Worm (Caenorhabditis elegans): ENCODE results near the gene C32B5.13.
A peak's percentile ranks its signal among the peaks of the same experiment; 100 is the strongest.

C32B5.13 gene

ce11 chrII:915780-916179 is 46.1 kb downstream of the C32B5.13 start, which contains the start of gene fbxc-29:
Gene fbxc-29, plus strand, starts transcription at chrII:916080.
- no peak for TF ChIP-seq unc-55 (GFP tag; optimal IDR thresholded peaks at IDR 0.05)
- TF ChIP-seq hlh-6 (tag; optimal IDR thresholded peaks at IDR 0.05), result no peak
- no peak for TF ChIP-seq K09A11.1 (tag; optimal IDR thresholded peaks at IDR 0.05; ENCODE audit: insufficient read depth)
- no peak for TF ChIP-seq ceh-9 (tag; optimal IDR thresholded peaks at IDR 0.05)
- no peak for TF ChIP-seq hlh-8 (tag; optimal IDR thresholded peaks at IDR 0.05)
- no peak for TF ChIP-seq ets-4 (tag; optimal IDR thresholded peaks at IDR 0.05)
- TF ChIP-seq ceh-24 (tag; optimal IDR thresholded peaks at IDR 0.05), result no peak
- no peak for TF ChIP-seq sox-4 (tag; optimal IDR thresholded peaks at IDR 0.05)
- no peak for TF ChIP-seq ceh-6 (GFP tag; optimal IDR thresholded peaks at IDR 0.05)
- TF ChIP-seq pha-4 (tag; optimal IDR thresholded peaks at IDR 0.05), result no peak
- TF ChIP-seq sox-2 (GFP tag; IDR thresholded peaks at IDR 0.05), result no peak
- TF ChIP-seq ceh-22 (tag; optimal IDR thresholded peaks at IDR 0.05), result no peak
- TF ChIP-seq dve-1 (tag; optimal IDR thresholded peaks at IDR 0.05), result no peak
- no peak for TF ChIP-seq elt-4 (tag; optimal IDR thresholded peaks at IDR 0.05)
- TF ChIP-seq ceh-30 (tag; optimal IDR thresholded peaks at IDR 0.05), result no peak
- no peak for TF ChIP-seq che-1 (tag; optimal IDR thresholded peaks at IDR 0.05)
- no peak for TF ChIP-seq tbx-7 (tag; optimal IDR thresholded peaks at IDR 0.05)
- TF ChIP-seq ceh-45 (GFP tag; IDR thresholded peaks at IDR 0.05), result no peak

ce11 chrII:915206-915605 is 46.7 kb downstream of the C32B5.13 start:
- TF ChIP-seq ztf-16 (tag; optimal IDR thresholded peaks at IDR 0.05), result no peak
- no peak for TF ChIP-seq ceh-9 (tag; optimal IDR thresholded peaks at IDR 0.05)
- peak; percentile 70 for TF ChIP-seq pqm-1 (tag; optimal IDR thresholded peaks at IDR 0.05)
- peak; percentile 100 for TF ChIP-seq elt-2 (tag; optimal IDR thresholded peaks at IDR 0.05)
- TF ChIP-seq gmeb-2 (tag; optimal IDR thresholded peaks at IDR 0.05), result no peak
- TF ChIP-seq dve-1 (tag; optimal IDR thresholded peaks at IDR 0.05), result peak; percentile 41
- no peak for TF ChIP-seq ceh-6 (GFP tag; optimal IDR thresholded peaks at IDR 0.05)

ce11 chrII:913222-913722 is 48.6 kb downstream of the C32B5.13 start, which contains the start of gene fbxc-33:
Gene fbxc-33, plus strand, starts transcription at chrII:913672.
- TF ChIP-seq ceh-22 (tag; optimal IDR thresholded peaks at IDR 0.05) (no peak), ceh-14 (tag; optimal IDR thresholded peaks at IDR 0.05) (no peak), nfya-1 (tag; optimal IDR thresholded peaks at IDR 0.05) (peak; percentile 9), ceh-34 (tag; optimal IDR thresholded peaks at IDR 0.05) (no peak), ets-4 (tag; optimal IDR thresholded peaks at IDR 0.05) (no peak)

- no peak for TF ChIP-seq Y22D7AL.16 (tag; optimal IDR thresholded peaks at IDR 0.05)
- TF ChIP-seq ceh-6 (GFP tag; optimal IDR thresholded peaks at IDR 0.05), result no peak
- no peak for TF ChIP-seq nhr-232 (tag; optimal IDR thresholded peaks at IDR 0.05)
- no peak for TF ChIP-seq pag-3 (tag; optimal IDR thresholded peaks at IDR 0.05; ENCODE audit: borderline replicate concordance)
These were observed 50.2 kb downstream of the C32B5.13 start, which contains the start of gene fbxc-31 for ce11 chrII:911680-912079. Gene fbxc-31, plus strand, starts transcription at chrII:911980.
